Fruit fly (Drosophila melanogaster): Measurements from ENCODE around the gene bard.

DNA sequence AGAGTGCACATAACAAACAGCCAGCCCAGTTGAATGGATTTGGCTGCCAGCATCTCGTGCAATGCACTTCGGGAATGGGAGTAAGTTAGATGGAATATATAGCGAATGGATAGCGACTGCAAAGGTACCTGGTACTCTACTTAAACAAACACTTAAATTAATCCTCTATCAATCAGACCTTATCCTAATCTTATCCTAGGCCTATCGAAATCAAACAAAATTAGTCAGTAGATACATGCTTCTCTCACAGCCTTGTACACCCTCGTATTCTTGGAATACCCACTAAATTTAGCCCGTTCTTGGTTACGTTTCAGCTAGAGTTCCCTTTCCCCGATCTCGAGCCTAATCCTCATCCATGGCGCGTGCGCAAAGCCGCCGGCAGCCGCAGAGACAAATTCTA is 20.3 kb upstream of the bard start:
- TF ChIP-seq CG3726 (GFP tag; IDR thresholded peaks at IDR 0.05) (no peak), tap (tag; optimal IDR thresholded peaks at IDR 0.05) (no peak), dmrt99B (tag; optimal IDR thresholded peaks at IDR 0.05) (no peak), CG11504 (tag; optimal IDR thresholded peaks at IDR 0.05) (no peak), CG10431 (GFP tag; optimal IDR thresholded peaks at IDR 0.05) (no peak)

Measured in whole organism, embryonic.